Worm (Caenorhabditis elegans) whole organism, early embryonic: ENCODE results near the gene F09E10.1.

Experiments
- F13C5.2 ChIP-seq: sonication (generic microtip); optimal IDR thresholded peaks from 2 replicates; lab custom pipeline; 2017; ENCODE audit warnings: mild to moderate bottlenecking, missing genetic modification characterization, inconsistent platforms, missing compliant biosample characterization
- aly-1 ChIP-seq: sonication (generic microtip); optimal IDR thresholded peaks from 2 replicates; lab custom pipeline; 2016; ENCODE audit warnings: missing genetic modification characterization, missing compliant biosample characterization
- ama-1 ChIP-seq: fragments of 150-350 bp; optimal IDR thresholded peaks from 2 replicates; lab custom pipeline; 2014
- ceh-13 ChIP-seq: fragments of 200-800 bp; sonication (Bioruptor generic); optimal IDR thresholded peaks from 2 replicates; lab custom pipeline; 2018; ENCODE audit warnings: mild to moderate bottlenecking, missing genetic modification characterization, missing compliant biosample characterization
- flt-1 ChIP-seq: fragments of 200-800 bp; sonication (Bioruptor generic); IDR thresholded peaks from 2 replicates; pipeline ENCODE4 v1.3.6; 2022; ENCODE audit warnings: missing genetic modification characterization, missing compliant biosample characterization
- hmbx-1 ChIP-seq: sonication (generic microtip); optimal IDR thresholded peaks from 2 replicates; lab custom pipeline; 2016; ENCODE audit warnings: mild to moderate bottlenecking, missing genetic modification characterization, missing compliant biosample characterization
- scrt-1 ChIP-seq: fragments of 200-800 bp; sonication (Bioruptor generic); IDR thresholded peaks from 2 replicates; pipeline ENCODE4 v1.3.6; 2022; ENCODE audit warnings: missing genetic modification characterization, missing compliant biosample characterization
- tbx-37 ChIP-seq: fragments of 200-800 bp; sonication (Bioruptor generic); conservative IDR thresholded peaks from 2 replicates; pipeline ENCODE4 v1.3.6; 2022; ENCODE audit warnings: missing genetic modification reagents, missing genetic modification characterization, missing compliant biosample characterization
- tra-4 ChIP-seq: sonication (generic microtip); optimal IDR thresholded peaks from 2 replicates; lab custom pipeline; 2017; ENCODE audit warnings: missing genetic modification characterization, missing compliant biosample characterization

ce11 chrX:1472880-1473279, 29.7 kb upstream of the F09E10.1 start, which contains the start of gene D1005.5:
- TF ChIP-seq ama-1 = no peak
- TF ChIP-seq flt-1 (GFP tag; lab: Robert Waterston, UW) = no peak
- no peak for TF ChIP-seq hmbx-1 (tag; lab: Kevin White, UChicago)
- no peak for TF ChIP-seq tra-4 (tag; lab: Kevin White, UChicago)
- no peak for TF ChIP-seq scrt-1
- no peak for TF ChIP-seq tbx-37
- no peak for TF ChIP-seq aly-1
- no peak for TF ChIP-seq F13C5.2
- no peak for TF ChIP-seq ceh-13 (GFP tag; lab: Kevin White, UChicago)
